Worm (Caenorhabditis elegans) whole organism, L2 larva: Measurements from ENCODE around the gene dyc-1.

ENCODE experiments used
- ama-1 ChIP-seq: fragments of 150-350 bp; optimal IDR thresholded peaks from 2 replicates; lab custom pipeline; 2018; ENCODE audit warnings: inconsistent platforms
- elt-3 ChIP-seq: sonication (generic microtip); optimal IDR thresholded peaks from 2 replicates; lab custom pipeline; 2017; ENCODE audit warnings: missing biosample characterization, missing genetic modification characterization

DNA sequence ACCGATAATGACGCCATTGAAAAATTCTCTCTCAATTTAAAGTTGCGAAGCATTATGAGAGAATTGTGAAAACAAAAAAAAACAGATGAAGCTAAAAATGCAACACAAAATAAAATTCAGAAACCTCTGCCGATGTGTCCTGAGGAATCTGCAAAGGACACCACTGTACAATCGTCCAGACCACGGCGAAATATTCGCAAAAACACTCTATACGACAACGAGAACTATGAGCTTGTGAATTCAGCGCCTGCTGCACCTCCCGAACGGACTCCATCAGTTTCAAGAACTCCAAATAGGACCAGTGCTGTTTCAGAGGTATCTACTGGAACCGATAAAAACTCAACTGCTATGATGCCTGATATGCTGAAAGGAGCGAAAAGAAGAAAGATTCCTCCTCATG is 53.1 kb downstream of the dyc-1 start:
- TF ChIP-seq ama-1 (lab: Kevin White, UChicago) (no peak), elt-3 (tag; lab: Kevin White, UChicago) (no peak)
